Worm (Caenorhabditis elegans) whole organism, late embryonic: ENCODE measurements around the gene F54H12.5.

Source experiments
- C08G9.2 ChIP-seq: sonication (generic microtip); optimal IDR thresholded peaks from 2 replicates; lab custom pipeline; 2016; ENCODE audit warnings: mild to moderate bottlenecking, missing genetic modification characterization, moderate library complexity, missing compliant biosample characterization
- C38D4.7 ChIP-seq: fragments of 200-800 bp; sonication (Bioruptor generic); optimal IDR thresholded peaks from 2 replicates; lab custom pipeline; 2018; ENCODE audit warnings: mild to moderate bottlenecking, missing genetic modification characterization, moderate library complexity, missing compliant biosample characterization
- K02D7.2 ChIP-seq: sonication (generic microtip); optimal IDR thresholded peaks from 2 replicates; lab custom pipeline; 2017; ENCODE audit warnings: mild to moderate bottlenecking, missing genetic modification characterization, missing compliant biosample characterization
- K09A11.1 ChIP-seq: sonication (generic microtip); optimal IDR thresholded peaks from 2 replicates; lab custom pipeline; 2017; ENCODE audit warnings: antibody characterized with exemption, mild to moderate bottlenecking, missing genetic modification characterization, missing compliant biosample characterization; ENCODE audit not compliant: insufficient read depth
- ceh-18 ChIP-seq: sonication (generic microtip); optimal IDR thresholded peaks from 2 replicates; lab custom pipeline; 2016; ENCODE audit warnings: missing genetic modification characterization, missing compliant biosample characterization
- ceh-22 ChIP-seq: sonication (generic microtip); optimal IDR thresholded peaks from 2 replicates; lab custom pipeline; 2017; ENCODE audit warnings: missing biosample characterization, missing genetic modification characterization
- ceh-30 ChIP-seq: fragments of 150-350 bp; optimal IDR thresholded peaks from 2 replicates; lab custom pipeline; 2014; ENCODE audit warnings: missing biosample characterization, missing genetic modification characterization
- ceh-9 ChIP-seq: sonication (generic microtip); optimal IDR thresholded peaks from 2 replicates; lab custom pipeline; 2016; ENCODE audit warnings: mild to moderate bottlenecking, missing genetic modification characterization, inconsistent platforms, missing compliant biosample characterization
- dmd-4 ChIP-seq: sonication (generic microtip); optimal IDR thresholded peaks from 2 replicates; lab custom pipeline; 2016; ENCODE audit warnings: borderline replicate concordance, missing genetic modification characterization, missing compliant biosample characterization
- elt-2 ChIP-seq: sonication (generic microtip); optimal IDR thresholded peaks from 2 replicates; lab custom pipeline; 2016; ENCODE audit warnings: missing genetic modification reagents, missing genetic modification characterization, missing compliant biosample characterization
- ets-4 ChIP-seq: sonication (generic microtip); optimal IDR thresholded peaks from 2 replicates; lab custom pipeline; 2016; ENCODE audit warnings: missing genetic modification characterization, missing compliant biosample characterization
- fax-1 ChIP-seq: sonication (generic microtip); optimal IDR thresholded peaks from 2 replicates; lab custom pipeline; 2016; ENCODE audit warnings: missing genotype, missing genetic modification characterization, missing compliant biosample characterization
- fkh-10 ChIP-seq: fragments of 150-350 bp; optimal IDR thresholded peaks from 2 replicates; lab custom pipeline; 2014; ENCODE audit warnings: missing biosample characterization, missing genetic modification reagents, missing genetic modification characterization
- fkh-6 ChIP-seq: sonication (generic microtip); optimal IDR thresholded peaks from 2 replicates; lab custom pipeline; 2016; ENCODE audit warnings: missing genetic modification characterization, missing compliant biosample characterization
- gmeb-2 ChIP-seq: sonication (generic microtip); optimal IDR thresholded peaks from 2 replicates; lab custom pipeline; 2016; ENCODE audit warnings: missing genetic modification characterization, inconsistent platforms, missing compliant biosample characterization
- lim-6 ChIP-seq: sonication (generic microtip); optimal IDR thresholded peaks from 2 replicates; lab custom pipeline; 2016; ENCODE audit warnings: missing genetic modification characterization, missing compliant biosample characterization
- madf-2 ChIP-seq: sonication (generic microtip); optimal IDR thresholded peaks from 2 replicates; lab custom pipeline; 2017; ENCODE audit warnings: missing genetic modification characterization, missing compliant biosample characterization
- nfya-1 ChIP-seq: sonication (generic microtip); optimal IDR thresholded peaks from 2 replicates; lab custom pipeline; 2017; ENCODE audit warnings: missing genetic modification characterization, mild to moderate bottlenecking, missing compliant biosample characterization, antibody characterized with exemption, moderate library complexity
- nhr-232 ChIP-seq: sonication (generic microtip); optimal IDR thresholded peaks from 2 replicates; lab custom pipeline; 2016; ENCODE audit warnings: missing genetic modification characterization, missing compliant biosample characterization
- npax-4 ChIP-seq: sonication (generic microtip); optimal IDR thresholded peaks from 2 replicates; lab custom pipeline; 2016; ENCODE audit warnings: missing genetic modification characterization, missing compliant biosample characterization
- odd-2 ChIP-seq: sonication (generic microtip); optimal IDR thresholded peaks from 2 replicates; lab custom pipeline; 2017; ENCODE audit warnings: antibody characterized with exemption, mild to moderate bottlenecking, missing genetic modification characterization, missing compliant biosample characterization
- pat-9 ChIP-seq: fragments of 200-800 bp; sonication (Bioruptor generic); optimal IDR thresholded peaks from 2 replicates; lab custom pipeline; 2018; ENCODE audit warnings: mild to moderate bottlenecking, missing genetic modification characterization, moderate library complexity, missing compliant biosample characterization
- pax-1 ChIP-seq: fragments of 150-350 bp; optimal IDR thresholded peaks from 2 replicates; lab custom pipeline; 2014; ENCODE audit warnings: missing biosample characterization, missing genetic modification characterization
- pros-1 ChIP-seq: fragments of 150-350 bp; optimal IDR thresholded peaks from 2 replicates; lab custom pipeline; 2014; ENCODE audit warnings: missing biosample characterization, missing genetic modification reagents, missing genetic modification characterization
- sdc-2 ChIP-seq: sonication (generic microtip); optimal IDR thresholded peaks from 2 replicates; lab custom pipeline; 2016; ENCODE audit warnings: missing genotype, missing genetic modification characterization, missing compliant biosample characterization
- sox-4 ChIP-seq: sonication (generic microtip); optimal IDR thresholded peaks from 2 replicates; lab custom pipeline; 2017; ENCODE audit warnings: mild to moderate bottlenecking, missing genetic modification characterization, inconsistent platforms, missing compliant biosample characterization
- ttx-3 ChIP-seq: sonication (generic microtip); optimal IDR thresholded peaks from 2 replicates; lab custom pipeline; 2016; ENCODE audit warnings: missing genetic modification reagents, missing genetic modification characterization, missing compliant biosample characterization
- unc-3 ChIP-seq, 2 experiments: fragments of 200-800 bp in 1 of 2; sonication (Bioruptor generic) in 1 of 2; sonication (generic microtip) in 1 of 2; conservative IDR thresholded peaks in 1 of 2; optimal IDR thresholded peaks in 1 of 2; 2 replicates each; pipeline versions ENCODE4 v1.3.6 to Lab custom; 2016 to 2022; ENCODE audit warnings: missing compliant biosample characterization in 2 of 2, missing genetic modification characterization in 2 of 2, missing genetic modification reagents in 1 of 2
- unc-42 ChIP-seq: sonication (generic microtip); optimal IDR thresholded peaks from 2 replicates; lab custom pipeline; 2016; ENCODE audit warnings: missing genotype, missing genetic modification characterization, missing compliant biosample characterization
- unc-86 ChIP-seq: sonication (generic microtip); optimal IDR thresholded peaks from 2 replicates; lab custom pipeline; 2016; ENCODE audit warnings: missing genetic modification characterization, missing compliant biosample characterization
- zip-5 ChIP-seq: sonication (generic microtip); optimal IDR thresholded peaks from 2 replicates; lab custom pipeline; 2016; ENCODE audit warnings: missing genetic modification characterization, missing compliant biosample characterization
- ztf-16 ChIP-seq: sonication (generic microtip); optimal IDR thresholded peaks from 2 replicates; lab custom pipeline; 2017; ENCODE audit warnings: missing genetic modification characterization, missing compliant biosample characterization

F54H12.5 gene

DNA sequence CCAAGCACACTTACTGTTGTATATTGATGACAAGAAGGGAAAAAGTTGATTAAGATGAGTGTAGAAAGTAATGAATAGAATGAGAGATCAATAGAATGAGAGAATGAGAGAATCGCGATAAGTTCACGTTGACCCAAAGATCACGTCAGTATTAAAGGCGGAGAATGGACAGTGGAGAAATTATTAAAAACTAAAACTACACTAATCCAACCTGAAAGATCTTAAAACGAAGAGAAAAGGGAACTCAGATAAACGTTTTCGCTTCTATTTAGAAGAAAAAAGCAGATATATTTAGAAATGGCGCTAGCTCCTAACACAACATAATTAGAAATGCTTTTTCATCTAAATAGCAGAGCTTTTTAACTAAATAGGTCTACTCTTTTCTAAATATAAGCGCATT is 18.8 kb downstream of the F54H12.5 start, which contains the start of gene let-754:
TSS of gene let-754 (minus strand) at position 101 of the 400 bp plus-strand sequence.
- TF ChIP-seq unc-3 (GFP tag; conservative IDR thresholded peaks at IDR 0.05; lab: Robert Waterston, UW) (no peak), unc-3 (tag; optimal IDR thresholded peaks at IDR 0.05; lab: Kevin White, UChicago) (no peak), ttx-3 (tag; lab: Kevin White, UChicago) (no peak), fax-1 (tag; lab: Kevin White, UChicago) (no peak), ceh-22 (tag; lab: Kevin White, UChicago) (no peak), gmeb-2 (tag; lab: Kevin White, UChicago) (no peak), K02D7.2 (tag; lab: Kevin White, UChicago) (no peak), ets-4 (no peak), pax-1 (tag; lab: Kevin White, UChicago) (no peak), npax-4 (tag; lab: Kevin White, UChicago) (no peak), C38D4.7 (GFP tag; lab: Kevin White, UChicago) (no peak), nhr-232 (tag; lab: Kevin White, UChicago) (no peak), nfya-1 (tag; lab: Kevin White, UChicago) (no peak), unc-86 (tag; lab: Kevin White, UChicago) (no peak), C08G9.2 (tag; lab: Kevin White, UChicago) (no peak), pros-1 (tag; lab: Kevin White, UChicago) (no peak), ceh-18 (tag; lab: Kevin White, UChicago) (no peak), fkh-6 (tag; lab: Kevin White, UChicago) (no peak)

DNA sequence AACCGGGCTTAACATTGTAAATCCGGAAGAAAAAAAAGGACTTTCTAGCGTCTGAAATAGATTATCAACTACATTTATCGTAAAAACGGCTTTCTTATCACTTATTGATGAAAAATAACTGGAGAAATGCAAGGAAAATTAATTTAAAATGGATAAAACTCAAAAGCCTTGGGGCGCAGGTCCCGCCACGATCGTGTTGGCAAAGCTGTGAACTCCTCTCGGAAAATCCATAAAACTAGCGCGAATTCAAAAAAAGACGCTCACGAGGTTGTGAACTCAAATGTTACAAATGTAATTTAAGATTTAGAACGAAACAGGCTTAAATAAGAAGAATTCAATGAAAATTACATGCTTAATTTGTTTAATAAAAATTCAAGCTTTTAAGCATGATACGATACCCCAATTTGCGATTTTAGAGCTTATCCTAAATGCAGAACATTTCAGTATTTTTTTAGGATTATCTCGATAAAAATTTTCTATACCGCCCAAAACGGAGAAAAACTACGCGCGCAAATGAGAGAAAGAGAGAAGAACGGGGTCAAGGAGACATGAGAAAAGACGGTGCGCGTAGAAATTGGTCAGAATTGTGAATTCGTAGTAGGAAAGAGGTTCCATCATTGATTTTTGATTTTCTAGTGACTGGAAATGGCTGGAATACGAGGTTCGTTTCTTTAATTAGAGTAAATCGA is 19.7 kb downstream of the F54H12.5 start, which contains the start of gene C29E4.15:
TSS of gene C29E4.15 (plus strand) at position 547 of the 689 bp plus-strand sequence.
- TF ChIP-seq unc-42 (tag; lab: Kevin White, UChicago) (peak; percentile 19), K09A11.1 (tag; lab: Kevin White, UChicago) (no peak)
- TF ChIP-seq, all 69 proteins: peak for 1

DNA sequence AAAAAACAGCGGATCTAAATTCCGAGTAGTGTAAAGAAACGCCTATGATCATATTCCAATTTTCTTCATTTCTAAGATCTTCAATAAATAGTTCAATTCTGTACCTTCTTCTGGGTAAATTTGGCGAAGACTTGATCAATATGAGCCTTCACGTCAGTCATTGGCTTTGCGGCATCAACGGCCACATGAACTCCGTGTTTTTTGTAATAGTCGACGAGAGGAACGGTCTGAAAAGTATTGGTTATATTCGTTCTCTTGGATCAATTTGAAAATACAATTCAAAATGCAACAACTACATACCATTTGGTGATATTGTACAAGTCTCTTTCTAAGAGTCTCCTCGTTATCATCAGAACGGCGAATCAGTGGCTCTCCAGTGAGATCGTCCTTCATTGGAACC is 21.5 kb downstream of the F54H12.5 start:
- TF ChIP-seq ceh-30 (tag; lab: Kevin White, UChicago) = no peak
- TF ChIP-seq unc-86 (tag; lab: Kevin White, UChicago) = no peak
- TF ChIP-seq ceh-18 (tag; lab: Kevin White, UChicago) = no peak
- TF ChIP-seq ets-4 = no peak
- no peak for TF ChIP-seq lim-6 (tag; lab: Kevin White, UChicago)
- TF ChIP-seq fkh-6 (tag; lab: Kevin White, UChicago) = no peak
- TF ChIP-seq sdc-2 = no peak

DNA sequence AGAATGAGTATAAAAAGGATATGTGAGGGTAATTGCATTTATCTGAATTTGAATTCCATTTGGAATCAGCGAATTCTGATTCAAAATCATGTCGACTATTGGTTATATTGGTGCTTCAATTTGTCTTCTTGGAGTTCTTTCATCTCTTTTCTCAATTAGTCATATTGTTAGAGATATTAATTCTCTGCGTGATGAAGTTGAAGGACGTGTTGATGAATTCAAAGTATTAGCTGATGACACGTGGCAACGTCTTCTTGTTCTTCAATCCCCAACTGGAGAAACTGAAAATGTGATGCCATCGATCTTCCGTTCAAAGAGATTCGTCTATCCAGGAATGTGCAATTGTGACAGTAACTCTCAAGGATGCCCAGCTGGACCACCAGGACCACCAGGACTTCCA is 23.2 kb downstream of the F54H12.5 start, which contains the start of gene col-90:
TSS of gene col-90 (plus strand) at position 37 of the 400 bp plus-strand sequence.
- TF ChIP-seq madf-2 (tag; lab: Kevin White, UChicago) = no peak
- no peak for TF ChIP-seq ets-4
- no peak for TF ChIP-seq npax-4 (tag; lab: Kevin White, UChicago)
- no peak for TF ChIP-seq sox-4
- no peak for TF ChIP-seq fkh-6 (tag; lab: Kevin White, UChicago)
- TF ChIP-seq pat-9 (tag; lab: Kevin White, UChicago) = no peak
- TF ChIP-seq ceh-9 = no peak
- TF ChIP-seq sdc-2 = no peak
- no peak for TF ChIP-seq zip-5
- no peak for TF ChIP-seq dmd-4 (tag; lab: Kevin White, UChicago)

DNA sequence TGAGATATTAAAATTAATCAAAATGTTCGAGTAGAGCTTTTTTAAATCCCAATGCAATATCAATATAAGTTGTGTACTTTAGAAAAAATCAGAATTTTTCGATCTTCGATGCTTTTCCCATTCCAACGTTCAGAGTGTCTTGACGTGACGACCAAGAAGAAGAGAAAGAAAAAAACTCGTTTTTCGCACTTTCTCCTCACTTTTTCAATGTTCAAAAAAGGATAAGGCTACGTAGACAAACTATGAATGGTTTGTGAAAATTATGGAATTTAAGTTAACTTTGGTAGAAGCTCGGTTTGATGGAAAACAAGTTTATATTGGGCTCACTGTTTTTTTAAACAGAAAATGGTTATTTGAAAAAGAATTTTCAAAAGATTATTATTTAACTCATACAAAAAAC is 24.3 kb downstream of the F54H12.5 start:
- TF ChIP-seq fkh-10 (no peak), ztf-16 (tag; lab: Kevin White, UChicago) (no peak), elt-2 (tag; lab: Kevin White, UChicago) (no peak), odd-2 (no peak), nhr-232 (tag; lab: Kevin White, UChicago) (no peak), ceh-30 (tag; lab: Kevin White, UChicago) (no peak)
